Worm (Caenorhabditis elegans): ENCODE measurements around the gene C31H1.1.
A peak's percentile ranks its signal among the peaks of the same experiment; 100 is the strongest.

C31H1.1 gene

DNA sequence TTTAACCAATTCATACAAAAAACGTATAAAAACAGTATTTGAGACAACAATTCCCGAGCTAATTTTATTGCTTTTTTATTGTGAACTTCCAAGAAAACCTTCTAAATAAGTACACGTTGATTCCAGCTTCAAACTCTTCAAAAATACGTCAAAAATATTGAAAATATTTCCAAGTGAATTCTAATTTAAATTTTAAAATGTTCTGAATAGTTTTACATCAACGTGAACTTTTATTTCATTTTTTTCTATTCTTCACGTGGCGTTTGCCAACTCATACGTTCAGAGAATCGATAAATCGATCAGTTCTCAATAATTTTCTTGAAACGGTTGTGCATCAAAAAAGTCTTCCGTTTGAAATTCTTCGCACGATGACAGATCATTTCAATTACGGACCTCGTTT, at the start of gene C31H1.1:
TSS of gene C31H1.1 (plus strand) at position 301 of the 400 bp plus-strand sequence.
- TF ChIP-seq skn-1 (tag; optimal IDR thresholded peaks at IDR 0.05) (no peak), ceh-16 (tag; optimal IDR thresholded peaks at IDR 0.05) (no peak), nhr-12 (tag; optimal IDR thresholded peaks at IDR 0.05) (no peak), ama-1 (optimal IDR thresholded peaks at IDR 0.05) (no peak), nhr-25 (tag; optimal IDR thresholded peaks at IDR 0.05) (no peak)

DNA sequence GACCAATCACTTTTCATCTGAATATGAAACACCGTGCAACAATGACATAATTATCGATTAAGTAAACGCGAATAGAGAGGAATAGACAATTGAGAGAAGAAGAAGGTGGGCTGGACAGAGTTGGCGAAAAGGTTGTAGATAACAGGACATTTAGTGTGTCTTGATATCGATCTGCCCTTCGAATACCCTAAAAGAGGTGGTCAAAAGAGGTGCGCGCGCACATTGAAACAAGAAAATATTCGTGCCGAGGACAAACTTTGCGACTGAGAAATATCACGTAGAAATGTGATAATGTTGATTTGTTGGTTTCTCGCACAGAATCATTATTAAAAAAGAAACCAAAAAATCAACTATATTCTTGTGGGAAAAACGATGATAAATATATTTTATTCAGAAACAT, 47.4 kb upstream of the C31H1.1 start:
- TF ChIP-seq nhr-76 (tag; optimal IDR thresholded peaks at IDR 0.05): no peak
- no peak for TF ChIP-seq zag-1 (tag; optimal IDR thresholded peaks at IDR 0.05)
- peak; percentile 51 for TF ChIP-seq ceh-28 (tag; optimal IDR thresholded peaks at IDR 0.05)
- peak; percentile 36 for TF ChIP-seq nhr-23 (tag; optimal IDR thresholded peaks at IDR 0.05)
- TF ChIP-seq nhr-43 (tag; optimal IDR thresholded peaks at IDR 0.05; ENCODE audit: poor library complexity, severe bottlenecking): peak; percentile 25
- no peak for TF ChIP-seq nhr-237 (tag; optimal IDR thresholded peaks at IDR 0.05)
- TF ChIP-seq aly-2 (tag; optimal IDR thresholded peaks at IDR 0.05): no peak
- TF ChIP-seq nhr-25 (tag; optimal IDR thresholded peaks at IDR 0.05): peak; percentile 29
- no peak for TF ChIP-seq fos-1 (tag; optimal IDR thresholded peaks at IDR 0.05)
- TF ChIP-seq lin-39 (tag; optimal IDR thresholded peaks at IDR 0.05): no peak
- no peak for TF ChIP-seq daf-12 (tag; optimal IDR thresholded peaks at IDR 0.05)
- TF ChIP-seq egl-27 (tag; optimal IDR thresholded peaks at IDR 0.05): no peak
- no peak for TF ChIP-seq tbx-2 (tag; optimal IDR thresholded peaks at IDR 0.05)
- no peak for TF ChIP-seq skn-1 (tag; optimal IDR thresholded peaks at IDR 0.05)
- TF ChIP-seq mml-1 (tag; optimal IDR thresholded peaks at IDR 0.05): no peak
- TF ChIP-seq unc-62 (GFP tag; optimal IDR thresholded peaks at IDR 0.05): no peak
- peak; percentile 41 for TF ChIP-seq elt-2 (tag; optimal IDR thresholded peaks at IDR 0.05)
- no peak for TF ChIP-seq eor-1 (tag; optimal IDR thresholded peaks at IDR 0.05)
- TF ChIP-seq nhr-77 (tag; optimal IDR thresholded peaks at IDR 0.05): no peak
- no peak for TF ChIP-seq mdl-1 (tag; optimal IDR thresholded peaks at IDR 0.05)
- TF ChIP-seq elt-1 (tag; optimal IDR thresholded peaks at IDR 0.05): peak; percentile 51
- no peak for TF ChIP-seq lsy-12 (tag; optimal IDR thresholded peaks at IDR 0.05)
- no peak for TF ChIP-seq ceh-16 (tag; optimal IDR thresholded peaks at IDR 0.05)
- TF ChIP-seq nfya-1 (tag; optimal IDR thresholded peaks at IDR 0.05; ENCODE audit: insufficient read depth): peak; percentile 22
- peak in 1 of 3 experiments; percentile 12 for TF ChIP-seq elt-3 (tag; optimal IDR thresholded peaks at IDR 0.05)

ce11 chrIV:5751997-5752396, 45.3 kb upstream of the C31H1.1 start:
- TF ChIP-seq nfya-1 (tag; optimal IDR thresholded peaks at IDR 0.05; ENCODE audit: insufficient read depth): peak; percentile 94
- no peak for TF ChIP-seq ztf-4 (tag; optimal IDR thresholded peaks at IDR 0.05)

DNA sequence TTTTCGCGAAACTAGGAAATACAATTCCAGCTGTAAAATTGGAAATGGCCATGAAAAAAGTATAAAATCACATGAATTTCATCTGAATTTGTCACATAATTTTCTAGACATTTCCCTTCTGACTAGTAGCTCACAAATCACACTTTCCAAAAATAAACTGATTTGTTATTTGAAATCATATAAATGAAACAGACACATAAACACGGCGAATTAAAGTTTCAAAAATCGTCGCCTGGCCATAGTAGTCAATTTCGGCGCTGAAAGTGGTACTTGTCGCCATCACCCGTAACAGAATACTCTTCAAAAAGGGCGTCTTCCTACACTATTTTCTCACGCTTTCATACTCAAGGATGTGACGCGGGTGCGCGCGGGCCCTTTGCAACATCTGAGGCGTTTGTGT, 44.5 kb upstream of the C31H1.1 start:
- TF ChIP-seq nhr-237 (tag; optimal IDR thresholded peaks at IDR 0.05) (no peak), ztf-4 (tag; optimal IDR thresholded peaks at IDR 0.05) (no peak), nhr-11 (tag; optimal IDR thresholded peaks at IDR 0.05) (no peak), ztf-11 (tag; optimal IDR thresholded peaks at IDR 0.05) (no peak), lin-39 (tag; optimal IDR thresholded peaks at IDR 0.05) (no peak), fkh-2 (tag; optimal IDR thresholded peaks at IDR 0.05) (no peak), pqm-1 (tag; optimal IDR thresholded peaks at IDR 0.05) (no peak), fos-1 (tag; optimal IDR thresholded peaks at IDR 0.05) (no peak), fkh-10 (GFP tag; optimal IDR thresholded peaks at IDR 0.05) (no peak), eor-1 (tag; optimal IDR thresholded peaks at IDR 0.05) (no peak), nhr-43 (tag; optimal IDR thresholded peaks at IDR 0.05; ENCODE audit: poor library complexity, severe bottlenecking) (no peak), zag-1 (tag; optimal IDR thresholded peaks at IDR 0.05) (no peak), nhr-77 (tag; optimal IDR thresholded peaks at IDR 0.05) (no peak), mdl-1 (tag; optimal IDR thresholded peaks at IDR 0.05) (no peak), sea-2 (GFP tag; optimal IDR thresholded peaks at IDR 0.05) (no peak)

ce11 chrIV:5753253-5753652, 44.0 kb upstream of the C31H1.1 start:
- TF ChIP-seq nhr-23 (tag; optimal IDR thresholded peaks at IDR 0.05) (no peak), mml-1 (tag; optimal IDR thresholded peaks at IDR 0.05) (no peak), lin-39 (tag; optimal IDR thresholded peaks at IDR 0.05) (peak; percentile 7), tbx-2 (tag; optimal IDR thresholded peaks at IDR 0.05) (peak; percentile 5), daf-12 (tag; optimal IDR thresholded peaks at IDR 0.05) (no peak), pha-4 (tag; optimal IDR thresholded peaks at IDR 0.05) (peak; percentile 91)
